Worm (Caenorhabditis elegans) whole organism, early embryonic: ENCODE data around the gene R09H10.6.

Source experiments
- ama-1 ChIP-seq: fragments of 150-350 bp; optimal IDR thresholded peaks from 2 replicates; lab custom pipeline; 2014
- ceh-13 ChIP-seq: fragments of 200-800 bp; sonication (Bioruptor generic); optimal IDR thresholded peaks from 2 replicates; lab custom pipeline; 2018; ENCODE audit warnings: mild to moderate bottlenecking, missing genetic modification characterization, missing compliant biosample characterization
- hmbx-1 ChIP-seq: sonication (generic microtip); optimal IDR thresholded peaks from 2 replicates; lab custom pipeline; 2016; ENCODE audit warnings: mild to moderate bottlenecking, missing genetic modification characterization, missing compliant biosample characterization
- hmg-4 ChIP-seq: fragments of 200-800 bp; sonication (Bioruptor generic); optimal IDR thresholded peaks from 2 replicates; lab custom pipeline; 2018; ENCODE audit warnings: mild to moderate bottlenecking, missing genetic modification characterization, missing compliant biosample characterization
- scrt-1 ChIP-seq: fragments of 200-800 bp; sonication (Bioruptor generic); IDR thresholded peaks from 2 replicates; pipeline ENCODE4 v1.3.6; 2022; ENCODE audit warnings: missing genetic modification characterization, missing compliant biosample characterization
- sea-1 ChIP-seq: fragments of 200-800 bp; sonication (Bioruptor generic); conservative IDR thresholded peaks from 2 replicates; pipeline ENCODE4 v1.3.6; 2022; ENCODE audit warnings: missing genetic modification characterization, missing compliant biosample characterization
- tbx-11 ChIP-seq: fragments of 200-800 bp; sonication (Bioruptor generic); IDR thresholded peaks from 2 replicates; pipeline ENCODE4 v1.3.6; 2022; ENCODE audit warnings: missing genetic modification characterization, missing compliant biosample characterization

ce11 chrIV:10606575-10607080 is 1.7 kb upstream of the R09H10.6 start, which contains the start of gene R09H10.3:
- TF ChIP-seq ama-1 (lab: Kevin White, UChicago) (no peak), hmg-4 (GFP tag; lab: Kevin White, UChicago) (no peak), hmbx-1 (tag; lab: Kevin White, UChicago) (no peak), scrt-1 (no peak), sea-1 (GFP tag; lab: Robert Waterston, UW) (no peak), tbx-11 (GFP tag; lab: Robert Waterston, UW) (no peak), ceh-13 (GFP tag; lab: Kevin White, UChicago) (no peak)
